Worm (Caenorhabditis elegans): Measurements from ENCODE around the gene col-110.

The col-110 gene

DNA sequence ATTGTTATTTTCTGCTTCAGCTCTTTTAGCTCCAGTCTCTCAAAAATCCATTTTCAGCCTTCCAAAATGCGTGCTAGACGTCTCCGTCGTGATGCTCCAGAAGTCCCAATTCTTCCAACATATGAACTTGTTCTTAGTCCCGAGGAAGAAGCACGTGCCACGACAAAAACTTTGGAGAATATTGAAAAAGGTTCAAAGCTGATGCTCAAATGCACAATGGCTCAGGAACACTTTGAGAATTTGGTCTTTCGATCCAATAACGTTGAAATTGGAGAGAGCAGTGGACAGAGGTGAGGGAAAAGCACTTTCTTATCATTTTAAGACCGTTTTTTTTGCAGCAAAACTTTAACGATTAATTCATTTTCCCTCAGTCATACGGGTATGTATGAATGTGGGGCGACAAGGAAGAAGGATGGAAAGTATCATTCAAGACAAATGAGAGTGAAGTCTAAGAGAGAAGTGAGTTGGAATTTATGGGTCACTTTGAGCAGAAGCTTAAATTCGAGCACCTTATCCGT is 46.8 kb downstream of the col-110 start, which contains the start of gene igeg-1:
TSS of gene igeg-1 (plus strand) at position 51 of the 518 bp plus-strand sequence.
- TF ChIP-seq ceh-9 (tag; optimal IDR thresholded peaks at IDR 0.05), result no peak
- TF ChIP-seq hlh-13 (GFP tag; optimal IDR thresholded peaks at IDR 0.05), result no peak
- TF ChIP-seq ceh-14 (tag; optimal IDR thresholded peaks at IDR 0.05), result no peak
- no peak for TF ChIP-seq ceh-24 (tag; optimal IDR thresholded peaks at IDR 0.05)
- no peak for TF ChIP-seq ceh-34 (tag; optimal IDR thresholded peaks at IDR 0.05)
- no peak for TF ChIP-seq ceh-30 (tag; optimal IDR thresholded peaks at IDR 0.05)
- no peak for TF ChIP-seq unc-3 (GFP tag; conservative IDR thresholded peaks at IDR 0.05)
- TF ChIP-seq unc-3 (tag; optimal IDR thresholded peaks at IDR 0.05), result no peak
- TF ChIP-seq tbx-7 (tag; optimal IDR thresholded peaks at IDR 0.05), result no peak
- no peak for TF ChIP-seq pha-4 (tag; optimal IDR thresholded peaks at IDR 0.05)
- no peak for TF ChIP-seq ahr-1 (tag; optimal IDR thresholded peaks at IDR 0.05)
- TF ChIP-seq mec-3 (tag; optimal IDR thresholded peaks at IDR 0.05; ENCODE audit: borderline replicate concordance), result no peak
- no peak for TF ChIP-seq npax-4 (tag; optimal IDR thresholded peaks at IDR 0.05)
- no peak for TF ChIP-seq dve-1 (tag; optimal IDR thresholded peaks at IDR 0.05)
- TF ChIP-seq sox-4 (tag; optimal IDR thresholded peaks at IDR 0.05), result no peak
- TF ChIP-seq fkh-10 (GFP tag; optimal IDR thresholded peaks at IDR 0.05), result no peak
- no peak for TF ChIP-seq hlh-15 (tag; optimal IDR thresholded peaks at IDR 0.05)
- TF ChIP-seq F13H6.1 (tag; optimal IDR thresholded peaks at IDR 0.05), result no peak
- TF ChIP-seq ceh-19 (GFP tag; optimal IDR thresholded peaks at IDR 0.05), result no peak
- no peak for TF ChIP-seq pat-9 (tag; optimal IDR thresholded peaks at IDR 0.05)

DNA sequence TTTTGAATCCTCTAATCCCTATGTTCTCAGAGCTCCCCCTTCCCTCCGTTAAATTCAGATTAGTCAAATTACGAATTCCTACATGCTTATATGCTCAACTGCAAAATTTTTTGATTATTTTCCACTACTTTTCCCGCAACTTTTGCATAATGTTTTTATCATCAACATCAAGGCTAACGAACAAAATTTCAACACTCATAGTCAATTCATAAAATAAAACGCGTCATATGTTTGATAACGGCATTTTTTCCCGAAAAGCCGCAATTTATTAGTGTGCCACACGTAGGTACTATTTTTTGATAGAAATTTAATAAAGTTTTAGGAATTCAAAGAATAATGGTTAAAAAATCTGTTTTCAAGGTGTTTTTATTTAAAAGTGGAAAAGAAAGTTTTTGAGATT is 50.3 kb downstream of the col-110 start:
- TF ChIP-seq ceh-6 (GFP tag; optimal IDR thresholded peaks at IDR 0.05) (no peak), hlh-13 (GFP tag; optimal IDR thresholded peaks at IDR 0.05) (no peak), F13H6.1 (tag; optimal IDR thresholded peaks at IDR 0.05) (no peak), pax-1 (tag; optimal IDR thresholded peaks at IDR 0.05) (no peak), fax-1 (tag; optimal IDR thresholded peaks at IDR 0.05) (no peak), mec-3 (tag; optimal IDR thresholded peaks at IDR 0.05; ENCODE audit: borderline replicate concordance) (no peak), ceh-45 (GFP tag; IDR thresholded peaks at IDR 0.05) (no peak), unc-55 (GFP tag; optimal IDR thresholded peaks at IDR 0.05) (no peak), rnt-1 (tag; optimal IDR thresholded peaks at IDR 0.05) (no peak), ceh-24 (tag; optimal IDR thresholded peaks at IDR 0.05) (no peak), hlh-30 (tag; optimal IDR thresholded peaks at IDR 0.05; ENCODE audit: insufficient read depth) (no peak), zip-5 (tag; optimal IDR thresholded peaks at IDR 0.05) (no peak), Y22D7AL.16 (tag; optimal IDR thresholded peaks at IDR 0.05) (no peak), unc-86 (tag; optimal IDR thresholded peaks at IDR 0.05) (no peak), K02D7.2 (tag; optimal IDR thresholded peaks at IDR 0.05) (no peak), ceh-2 (tag; optimal IDR thresholded peaks at IDR 0.05) (no peak), ceh-9 (tag; optimal IDR thresholded peaks at IDR 0.05) (no peak), lim-6 (tag; optimal IDR thresholded peaks at IDR 0.05) (no peak), pag-3 (tag; optimal IDR thresholded peaks at IDR 0.05; ENCODE audit: borderline replicate concordance) (no peak), C08G9.2 (tag; optimal IDR thresholded peaks at IDR 0.05) (no peak)

All from whole organism, late embryonic.